Worm (Caenorhabditis elegans): ENCODE data around the gene F36A4.1.

DNA sequence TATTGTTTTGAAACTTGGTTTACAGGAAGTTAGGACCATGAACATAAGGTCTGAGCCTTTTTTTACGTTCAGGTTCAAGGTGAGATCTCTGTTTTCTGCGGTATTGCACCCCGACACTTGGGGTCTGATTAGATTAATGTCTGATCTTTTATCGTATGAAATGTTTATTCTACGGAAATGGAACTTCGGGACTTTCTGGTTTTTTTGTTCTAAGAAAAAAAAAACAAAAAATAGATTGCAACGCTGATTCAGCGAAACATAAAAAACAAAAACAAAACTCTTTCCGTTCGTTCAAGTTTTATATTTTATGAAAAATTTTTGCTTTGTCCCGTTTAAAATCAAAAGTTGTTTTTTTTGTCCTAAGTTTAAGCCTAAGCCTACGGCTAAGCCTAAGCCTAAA is 7.0 kb upstream of the F36A4.1 start, which contains the start of gene F36A4.5:
- TF ChIP-seq nhr-11 (tag; optimal IDR thresholded peaks at IDR 0.05) (no peak), pqm-1 (tag; optimal IDR thresholded peaks at IDR 0.05) (no peak), K09A11.1 (tag; optimal IDR thresholded peaks at IDR 0.05; ENCODE audit: insufficient read depth) (no peak), zip-5 (tag; optimal IDR thresholded peaks at IDR 0.05) (no peak), pha-4 (tag; optimal IDR thresholded peaks at IDR 0.05) (no peak), pax-1 (tag; optimal IDR thresholded peaks at IDR 0.05) (no peak), ttx-3 (tag; optimal IDR thresholded peaks at IDR 0.05) (no peak), fkh-6 (tag; optimal IDR thresholded peaks at IDR 0.05) (no peak), ceh-6 (GFP tag; optimal IDR thresholded peaks at IDR 0.05) (no peak)
